Fruit fly (Drosophila melanogaster) whole organism: ENCODE results near the gene HIPP1.

Experiments used
- CG8478 ChIP-seq: fragments of >200 bp; optimal IDR thresholded peaks from 2 replicates; lab custom pipeline; 2018; ENCODE audit warnings: inconsistent platforms
- EcR ChIP-seq, 2 experiments: fragments of >200 bp; optimal IDR thresholded peaks; 2 replicates each; lab custom pipeline; 2017; ENCODE audit warnings: missing biosample characterization in 2 of 2, missing genetic modification characterization in 2 of 2, missing genetic modification reagents in 2 of 2
- psq ChIP-seq: fragments of >200 bp; optimal IDR thresholded peaks from 2 replicates; lab custom pipeline; 2017
- usp ChIP-seq: fragments of >200 bp; optimal IDR thresholded peaks from 2 replicates; lab custom pipeline; 2017; ENCODE audit warnings: missing biosample characterization, missing genetic modification characterization, mixed read lengths

dm6 chr3L:20797379-20797778 is 12.1 kb upstream of the HIPP1 start:
- TF ChIP-seq CG8478 (lab: Kevin White, UChicago) (no peak), psq (lab: Kevin White, UChicago) (no peak), EcR (GFP tag; optimal IDR thresholded peaks at IDR 0.05; lab: Kevin White, UChicago) (no peak), usp (GFP tag; lab: Kevin White, UChicago) (no peak)
